Fruit fly (Drosophila melanogaster) whole organism, embryonic: ENCODE results near the gene CG13920.

Experiments used
- Bdp1 ChIP-seq: fragments of 200-800 bp; sonication (Bioruptor generic); optimal IDR thresholded peaks from 3 replicates; lab custom pipeline; 2016; ENCODE audit warnings: missing biosample characterization, missing genetic modification characterization
- CG11560 ChIP-seq: fragments of 200-800 bp; sonication (Bioruptor generic); IDR thresholded peaks from 3 replicates; pipeline ENCODE4 v1.3.6; 2022; ENCODE audit warnings: missing biosample characterization, missing genetic modification characterization
- CG12236 ChIP-seq: fragments of 200-800 bp; sonication (Bioruptor generic); optimal IDR thresholded peaks from 2 replicates; lab custom pipeline; 2016; ENCODE audit warnings: missing biosample characterization, missing genetic modification characterization
- CG12391 ChIP-seq: fragments of 200-800 bp; sonication (Bioruptor generic); optimal IDR thresholded peaks from 3 replicates; lab custom pipeline; 2018; ENCODE audit warnings: missing biosample characterization, mild to moderate bottlenecking, missing genetic modification characterization, moderate library complexity
- CG12659 ChIP-seq: fragments of 200-800 bp; sonication (Bioruptor generic); optimal IDR thresholded peaks from 3 replicates; lab custom pipeline; 2017; ENCODE audit warnings: mild to moderate bottlenecking, missing biosample characterization, missing genetic modification reagents, missing genetic modification characterization
- CG14710 ChIP-seq: fragments of 200-800 bp; sonication (Bioruptor generic); optimal IDR thresholded peaks from 3 replicates; lab custom pipeline; 2019; ENCODE audit warnings: missing biosample characterization, mild to moderate bottlenecking, missing genetic modification characterization, moderate library complexity
- CG15514 ChIP-seq: fragments of 200-800 bp; sonication (Bioruptor generic); optimal IDR thresholded peaks from 3 replicates; lab custom pipeline; 2017; ENCODE audit warnings: missing biosample characterization, missing genetic modification characterization, mild to moderate bottlenecking, moderate library complexity, missing genetic modification reagents
- CG16813 ChIP-seq: fragments of 200-800 bp; sonication (Bioruptor generic); IDR thresholded peaks from 3 replicates; pipeline ENCODE4 v1.3.6; 2022; ENCODE audit warnings: missing biosample characterization, missing genetic modification characterization; ENCODE audit not compliant: partially characterized antibody
- CG16815 ChIP-seq: fragments of 200-800 bp; sonication (Bioruptor generic); optimal IDR thresholded peaks from 3 replicates; lab custom pipeline; 2017; ENCODE audit warnings: missing biosample characterization, mild to moderate bottlenecking, missing genetic modification characterization
- CG17328 ChIP-seq: fragments of 200-800 bp; sonication (Bioruptor generic); IDR thresholded peaks from 2 replicates; pipeline ENCODE4 v1.3.6; 2022; ENCODE audit warnings: missing biosample characterization, missing genetic modification characterization
- CG17359 ChIP-seq: fragments of 200-800 bp; sonication (Bioruptor generic); optimal IDR thresholded peaks from 3 replicates; lab custom pipeline; 2018; ENCODE audit warnings: missing biosample characterization, mild to moderate bottlenecking, missing genetic modification characterization, moderate library complexity
- CG18476 ChIP-seq: fragments of 200-800 bp; sonication (Bioruptor generic); optimal IDR thresholded peaks from 2 replicates; lab custom pipeline; 2016; ENCODE audit warnings: missing biosample characterization, mild to moderate bottlenecking, missing genetic modification characterization
- CG2129 ChIP-seq: fragments of 200-800 bp; sonication (Bioruptor generic); IDR thresholded peaks from 2 replicates; pipeline ENCODE4 v1.3.6; 2022; ENCODE audit warnings: missing biosample characterization, missing genetic modification characterization; ENCODE audit not compliant: partially characterized antibody
- CG2889 ChIP-seq: fragments of 200-800 bp; sonication (Bioruptor generic); IDR thresholded peaks from 3 replicates; pipeline ENCODE4 v1.3.6; 2022; ENCODE audit warnings: missing biosample characterization, missing genetic modification characterization
- CG31224 ChIP-seq: fragments of 200-800 bp; sonication (Bioruptor generic); IDR thresholded peaks from 2 replicates; pipeline ENCODE4 v1.3.6; 2022; ENCODE audit warnings: missing biosample characterization, missing genetic modification characterization
- CG32772 ChIP-seq: fragments of 200-800 bp; sonication (Bioruptor generic); IDR thresholded peaks from 2 replicates; pipeline ENCODE4 v1.3.6; 2022; ENCODE audit warnings: missing biosample characterization, missing genetic modification characterization
- CG33213 ChIP-seq: fragments of 200-800 bp; sonication (Bioruptor generic); optimal IDR thresholded peaks from 3 replicates; lab custom pipeline; 2016; ENCODE audit warnings: missing biosample characterization, missing genetic modification characterization
- CG33557 ChIP-seq: fragments of 200-800 bp; sonication (Bioruptor generic); optimal IDR thresholded peaks from 2 replicates; lab custom pipeline; 2019; ENCODE audit warnings: missing biosample characterization, mild to moderate bottlenecking, missing genetic modification characterization, moderate library complexity
- CG3995 ChIP-seq: fragments of 200-800 bp; sonication (Bioruptor generic); optimal IDR thresholded peaks from 3 replicates; lab custom pipeline; 2016; ENCODE audit warnings: missing biosample characterization, missing genetic modification characterization
- CG4360 ChIP-seq: fragments of 200-800 bp; sonication (Bioruptor generic); IDR thresholded peaks from 2 replicates; pipeline ENCODE4 v1.3.6; 2022; ENCODE audit warnings: missing biosample characterization, missing genetic modification characterization
- CG7357 ChIP-seq: fragments of 200-800 bp; sonication (Bioruptor generic); IDR thresholded peaks from 3 replicates; pipeline ENCODE4 v1.3.6; 2022; ENCODE audit warnings: missing biosample characterization, missing genetic modification characterization
- CG7556 ChIP-seq: fragments of 200-800 bp; sonication (Bioruptor generic); optimal IDR thresholded peaks from 2 replicates; lab custom pipeline; 2017; ENCODE audit warnings: missing biosample characterization, mild to moderate bottlenecking, missing genetic modification characterization
- CG8089 ChIP-seq: fragments of 200-800 bp; sonication (Bioruptor generic); optimal IDR thresholded peaks from 3 replicates; lab custom pipeline; 2016; ENCODE audit warnings: missing biosample characterization, missing genetic modification characterization
- CG9437 ChIP-seq: fragments of 200-800 bp; sonication (Bioruptor generic); optimal IDR thresholded peaks from 2 replicates; lab custom pipeline; 2018; ENCODE audit warnings: missing biosample characterization, mild to moderate bottlenecking, missing genetic modification characterization
- Dbx ChIP-seq: fragments of 200-800 bp; sonication (Bioruptor generic); IDR thresholded peaks from 3 replicates; pipeline ENCODE4 v1.3.6; 2022; ENCODE audit warnings: missing biosample characterization, missing genetic modification characterization
- Dip3 ChIP-seq: fragments of 200-800 bp; sonication (Bioruptor generic); optimal IDR thresholded peaks from 3 replicates; lab custom pipeline; 2016; ENCODE audit warnings: missing biosample characterization, missing genetic modification characterization
- Elba2 ChIP-seq: fragments of 200-800 bp; sonication (Bioruptor generic); optimal IDR thresholded peaks from 3 replicates; lab custom pipeline; 2016; ENCODE audit warnings: missing biosample characterization, missing genetic modification characterization
- HLH54F ChIP-seq: fragments of 200-800 bp; sonication (Bioruptor generic); optimal IDR thresholded peaks from 3 replicates; lab custom pipeline; 2016; ENCODE audit warnings: missing biosample characterization, missing genetic modification characterization
- Hand ChIP-seq: fragments of 200-800 bp; sonication (Bioruptor generic); optimal IDR thresholded peaks from 2 replicates; lab custom pipeline; 2017; ENCODE audit warnings: mild to moderate bottlenecking, missing biosample characterization, missing genetic modification reagents, missing genetic modification characterization
- Hmr ChIP-seq: fragments of 200-800 bp; sonication (Bioruptor generic); optimal IDR thresholded peaks from 3 replicates; lab custom pipeline; 2017; ENCODE audit warnings: mild to moderate bottlenecking, missing biosample characterization, missing genetic modification reagents, missing genetic modification characterization
- Mrtf ChIP-seq: fragments of 200-800 bp; sonication (Bioruptor generic); IDR thresholded peaks from 3 replicates; pipeline ENCODE4 v1.3.6; 2022; ENCODE audit warnings: missing biosample characterization, missing genetic modification characterization
- Neu2 ChIP-seq: fragments of 200-800 bp; sonication (Bioruptor generic); optimal IDR thresholded peaks from 3 replicates; lab custom pipeline; 2016; ENCODE audit warnings: missing biosample characterization, missing genetic modification characterization, borderline replicate concordance
- Ssrp ChIP-seq: fragments of 200-800 bp; sonication (Bioruptor generic); optimal IDR thresholded peaks from 2 replicates; lab custom pipeline; 2018; ENCODE audit warnings: missing biosample characterization, mild to moderate bottlenecking, missing genetic modification characterization, moderate library complexity
- ac ChIP-seq: fragments of 200-800 bp; sonication (Bioruptor generic); optimal IDR thresholded peaks from 3 replicates; lab custom pipeline; 2017; ENCODE audit warnings: missing biosample characterization, mild to moderate bottlenecking, missing genetic modification characterization
- br ChIP-seq: fragments of >200 bp; optimal IDR thresholded peaks from 2 replicates; lab custom pipeline; 2017
- crc ChIP-seq: fragments of 200-800 bp; sonication (Bioruptor generic); optimal IDR thresholded peaks from 2 replicates; lab custom pipeline; 2016; ENCODE audit warnings: missing biosample characterization, missing genetic modification characterization
- disco-r ChIP-seq: fragments of 200-800 bp; sonication (Bioruptor generic); optimal IDR thresholded peaks from 2 replicates; lab custom pipeline; 2016; ENCODE audit warnings: missing biosample characterization, missing genetic modification characterization
- dysf ChIP-seq: fragments of 200-800 bp; sonication (Bioruptor generic); IDR thresholded peaks from 3 replicates; pipeline ENCODE4 v1.3.6; 2022; ENCODE audit warnings: missing biosample characterization, missing genetic modification characterization
- emc ChIP-seq: fragments of 200-800 bp; sonication (Bioruptor generic); optimal IDR thresholded peaks from 2 replicates; lab custom pipeline; 2016; ENCODE audit warnings: missing biosample characterization, missing genetic modification characterization
- gsb-n ChIP-seq: fragments of 200-800 bp; sonication (Bioruptor generic); optimal IDR thresholded peaks from 3 replicates; lab custom pipeline; 2018; ENCODE audit warnings: missing biosample characterization, mild to moderate bottlenecking, missing genetic modification characterization
- hbn ChIP-seq: fragments of 200-800 bp; sonication (Bioruptor generic); IDR thresholded peaks from 2 replicates; pipeline ENCODE4 v1.3.6; 2022; ENCODE audit warnings: missing biosample characterization, missing genetic modification characterization; ENCODE audit not compliant: partially characterized antibody
- ken ChIP-seq: fragments of 200-800 bp; sonication (Bioruptor generic); IDR thresholded peaks from 3 replicates; pipeline ENCODE4 v1.3.6; 2022; ENCODE audit warnings: missing biosample characterization, missing genetic modification characterization
- klu ChIP-seq: fragments of 200-800 bp; sonication (Bioruptor generic); IDR thresholded peaks from 2 replicates; pipeline ENCODE4 v1.3.6; 2022; ENCODE audit warnings: missing biosample characterization, missing genetic modification characterization
- odd ChIP-seq: fragments of 200-800 bp; sonication (Bioruptor generic); optimal IDR thresholded peaks from 2 replicates; lab custom pipeline; 2017; ENCODE audit warnings: missing biosample characterization, mild to moderate bottlenecking, missing genetic modification characterization
- pita ChIP-seq: fragments of 200-800 bp; sonication (Bioruptor generic); optimal IDR thresholded peaks from 2 replicates; lab custom pipeline; 2017; ENCODE audit warnings: missing biosample characterization, mild to moderate bottlenecking, missing genetic modification characterization
- sens-2 ChIP-seq: fragments of 200-800 bp; sonication (Bioruptor generic); IDR thresholded peaks from 2 replicates; pipeline ENCODE4 v1.3.6; 2022; ENCODE audit warnings: missing biosample characterization, missing genetic modification characterization
- so ChIP-seq: fragments of 200-800 bp; sonication (Bioruptor generic); IDR thresholded peaks from 3 replicates; pipeline ENCODE4 v1.3.6; 2022; ENCODE audit warnings: missing biosample characterization, missing genetic modification characterization
- ssp ChIP-seq: fragments of 200-800 bp; sonication (Bioruptor generic); IDR thresholded peaks from 2 replicates; pipeline ENCODE4 v1.3.6; 2022; ENCODE audit warnings: missing biosample characterization, missing genetic modification characterization
- vfl ChIP-seq: fragments of 200-800 bp; sonication (Bioruptor generic); optimal IDR thresholded peaks from 2 replicates; lab custom pipeline; 2016; ENCODE audit warnings: missing biosample characterization, missing genetic modification characterization
- vvl ChIP-seq: fragments of 200-800 bp; sonication (Bioruptor generic); IDR thresholded peaks from 2 replicates; pipeline ENCODE4 v1.3.6; 2022; ENCODE audit warnings: missing biosample characterization, missing genetic modification characterization
- wek ChIP-seq: fragments of 200-800 bp; sonication (Bioruptor generic); optimal IDR thresholded peaks from 3 replicates; lab custom pipeline; 2018; ENCODE audit warnings: missing biosample characterization, mild to moderate bottlenecking, missing genetic modification characterization, moderate library complexity
- zfh2 ChIP-seq: fragments of 200-800 bp; sonication (Bioruptor generic); optimal IDR thresholded peaks from 2 replicates; lab custom pipeline; 2016; ENCODE audit warnings: missing biosample characterization, missing genetic modification characterization

Gene CG13920

dm6 chr3L:1609611-1610010 lies 39.1 kb upstream of the CG13920 start:
- no peak for TF ChIP-seq Neu2 (GFP tag; lab: Kevin White, UChicago)
- no peak for TF ChIP-seq Ssrp (tag; lab: Kevin White, UChicago)
- TF ChIP-seq CG9437 = peak; percentile 4
- TF ChIP-seq CG18476 = no peak
- TF ChIP-seq br = no peak
- TF ChIP-seq CG15514 = peak; percentile 17
- TF ChIP-seq CG7556 (GFP tag; lab: Kevin White, UChicago) = peak; percentile 24
- no peak for TF ChIP-seq vfl (GFP tag; lab: Kevin White, UChicago)
- no peak for TF ChIP-seq gsb-n (tag; lab: Kevin White, UChicago)
- TF ChIP-seq CG17328 (GFP tag; lab: Robert Waterston, UW) = 0 out of 2 replicates have a peak, but pooled peaks have one; percentile 20
- no peak for TF ChIP-seq emc (GFP tag; lab: Kevin White, UChicago)
- TF ChIP-seq CG31224 (GFP tag; lab: Robert Waterston, UW) = peak; percentile 57
- TF ChIP-seq pita (GFP tag; lab: Kevin White, UChicago) = no peak
- peak; percentile 79 for TF ChIP-seq Dbx
- TF ChIP-seq ken (GFP tag; lab: Robert Waterston, UW) = no peak
- no peak for TF ChIP-seq CG33557
- TF ChIP-seq CG14710 = no peak
- no peak for TF ChIP-seq vvl (GFP tag; lab: Robert Waterston, UW)
- peak; percentile 31 for TF ChIP-seq CG12659
- TF ChIP-seq CG3995 = no peak
- TF ChIP-seq Hmr (GFP tag; lab: Kevin White, UChicago) = peak; percentile 57
- peak; percentile 1 for TF ChIP-seq Hand (GFP tag; lab: Kevin White, UChicago)
- TF ChIP-seq sens-2 (GFP tag; lab: Robert Waterston, UW) = no peak
- 0 out of 3 replicates have a peak, but pooled peaks have one; percentile 14 for TF ChIP-seq CG2889 (GFP tag; lab: Robert Waterston, UW)
- TF ChIP-seq CG4360 (GFP tag; lab: Robert Waterston, UW) = no peak
- peak; percentile 54 for TF ChIP-seq klu
- TF ChIP-seq CG12236 (GFP tag; lab: Kevin White, UChicago) = no peak
- TF ChIP-seq CG12391 (tag; lab: Kevin White, UChicago) = peak; percentile 34
- TF ChIP-seq odd (GFP tag; lab: Kevin White, UChicago) = no peak
- TF ChIP-seq CG11560 (tag; lab: Robert Waterston, UW) = peak; percentile 24; the same call in 1 of the 3 replicates
- TF ChIP-seq Bdp1 = no peak
- TF ChIP-seq crc (GFP tag; lab: Kevin White, UChicago) = no peak
- peak; percentile 46 for TF ChIP-seq Dip3 (GFP tag; lab: Kevin White, UChicago)
- no peak for TF ChIP-seq CG33213 (GFP tag; lab: Kevin White, UChicago)
- peak; percentile 14 for TF ChIP-seq CG16815 (GFP tag; lab: Kevin White, UChicago)
- no peak for TF ChIP-seq wek
- no peak for TF ChIP-seq Elba2 (GFP tag; lab: Kevin White, UChicago)
- no peak for TF ChIP-seq disco-r
- peak; percentile 74 for TF ChIP-seq dysf (GFP tag; lab: Robert Waterston, UW)
- TF ChIP-seq CG32772 (GFP tag; lab: Robert Waterston, UW) = no peak
- peak; percentile 22 for TF ChIP-seq HLH54F (GFP tag; lab: Kevin White, UChicago)
- TF ChIP-seq CG8089 (GFP tag; lab: Kevin White, UChicago) = no peak
- no peak for TF ChIP-seq CG16813
- TF ChIP-seq hbn (GFP tag; lab: Robert Waterston, UW) = no peak
- no peak for TF ChIP-seq CG2129 (GFP tag; lab: Robert Waterston, UW)
- TF ChIP-seq CG7357 (GFP tag; lab: Robert Waterston, UW) = 0 out of 3 replicates have a peak, but pooled peaks have one; percentile 30
- no peak for TF ChIP-seq ssp
- TF ChIP-seq so (GFP tag; lab: Robert Waterston, UW) = 0 out of 3 replicates have a peak, but pooled peaks have one; percentile 10
- TF ChIP-seq ac (GFP tag; lab: Kevin White, UChicago) = no peak
- no peak for TF ChIP-seq CG17359 (tag; lab: Kevin White, UChicago)
- no peak for TF ChIP-seq Mrtf (GFP tag; lab: Robert Waterston, UW)
- TF ChIP-seq zfh2 = peak; percentile 16
